Worm (Caenorhabditis elegans) whole organism, L1 larva: ENCODE data around the gene ador-1.

Source experiments
- C34B4.2 ChIP-seq: sonication (generic microtip); optimal IDR thresholded peaks from 2 replicates; lab custom pipeline; 2017; ENCODE audit warnings: mild to moderate bottlenecking, missing genetic modification characterization, missing compliant biosample characterization
- F16B12.6 ChIP-seq: fragments of 150-350 bp; optimal IDR thresholded peaks from 2 replicates; lab custom pipeline; 2014; ENCODE audit warnings: missing biosample characterization, missing genetic modification characterization
- Y116A8C.19 ChIP-seq: sonication (generic microtip); optimal IDR thresholded peaks from 2 replicates; lab custom pipeline; 2016; ENCODE audit warnings: missing compliant biosample characterization, missing genetic modification characterization, borderline replicate concordance
- aha-1 ChIP-seq: fragments of 150-350 bp; optimal IDR thresholded peaks from 2 replicates; lab custom pipeline; 2014; ENCODE audit warnings: missing biosample characterization, missing genetic modification characterization
- alr-1 ChIP-seq: fragments of 200-800 bp; sonication (Bioruptor generic); optimal IDR thresholded peaks from 2 replicates; lab custom pipeline; 2018; ENCODE audit warnings: borderline replicate concordance, mild to moderate bottlenecking, missing genetic modification characterization, missing compliant biosample characterization
- aly-2 ChIP-seq: fragments of 150-350 bp; optimal IDR thresholded peaks from 2 replicates; lab custom pipeline; 2014; ENCODE audit warnings: missing biosample characterization, missing genetic modification characterization
- ama-1 ChIP-seq: fragments of 150-350 bp; optimal IDR thresholded peaks from 2 replicates; lab custom pipeline; 2014
- blmp-1 ChIP-seq: fragments of 150-350 bp; optimal IDR thresholded peaks from 2 replicates; lab custom pipeline; 2014; ENCODE audit warnings: missing biosample characterization, missing genetic modification characterization
- ceh-63 ChIP-seq: fragments of 200-800 bp; sonication (Bioruptor generic); optimal IDR thresholded peaks from 2 replicates; lab custom pipeline; 2018; ENCODE audit warnings: mild to moderate bottlenecking, missing genetic modification characterization, missing compliant biosample characterization
- ceh-8 ChIP-seq: fragments of 200-800 bp; sonication (Bioruptor generic); optimal IDR thresholded peaks from 2 replicates; lab custom pipeline; 2018; ENCODE audit warnings: mild to moderate bottlenecking, missing genetic modification characterization, moderate library complexity, missing compliant biosample characterization
- ceh-88 ChIP-seq: fragments of 200-800 bp; sonication (Bioruptor generic); IDR thresholded peaks from 2 replicates; pipeline ENCODE4 v1.3.6; 2022; ENCODE audit warnings: missing genetic modification characterization, missing compliant biosample characterization
- ceh-90 ChIP-seq: sonication (generic microtip); optimal IDR thresholded peaks from 2 replicates; lab custom pipeline; 2016; ENCODE audit warnings: missing genetic modification characterization, missing compliant biosample characterization
- ces-1 ChIP-seq: fragments of 150-350 bp; optimal IDR thresholded peaks from 2 replicates; lab custom pipeline; 2014; ENCODE audit warnings: missing biosample characterization, missing genetic modification reagents, missing genetic modification characterization
- dpl-1 ChIP-seq, 3 experiments: fragments of 150-350 bp in 2 of 3; sonication (generic microtip) in 1 of 3; optimal IDR thresholded peaks; 2 replicates each; lab custom pipeline; 2014 to 2017; ENCODE audit warnings: missing biosample characterization in 3 of 3, missing genetic modification characterization in 3 of 3, missing genetic modification reagents in 3 of 3
- dsc-1 ChIP-seq: sonication (generic microtip); optimal IDR thresholded peaks from 2 replicates; lab custom pipeline; 2016; ENCODE audit warnings: mild to moderate bottlenecking, missing genetic modification characterization, missing compliant biosample characterization
- egl-13 ChIP-seq: sonication (generic microtip); optimal IDR thresholded peaks from 2 replicates; lab custom pipeline; 2016; ENCODE audit warnings: missing genotype, missing genetic modification reagents, missing genetic modification characterization, missing compliant biosample characterization
- elt-2 ChIP-seq: sonication (generic microtip); optimal IDR thresholded peaks from 2 replicates; lab custom pipeline; 2016; ENCODE audit warnings: missing genetic modification characterization, mild to moderate bottlenecking, inconsistent platforms, missing compliant biosample characterization, missing genetic modification reagents
- ets-5 ChIP-seq: fragments of 200-800 bp; sonication (Bioruptor generic); IDR thresholded peaks from 2 replicates; pipeline ENCODE4 v1.3.6; 2022; ENCODE audit warnings: missing genetic modification characterization, missing compliant biosample characterization
- fkh-10 ChIP-seq: sonication (generic microtip); optimal IDR thresholded peaks from 2 replicates; lab custom pipeline; 2017; ENCODE audit warnings: missing biosample characterization, missing genetic modification reagents, missing genetic modification characterization
- fos-1 ChIP-seq: fragments of 150-350 bp; optimal IDR thresholded peaks from 2 replicates; lab custom pipeline; 2014; ENCODE audit warnings: missing biosample characterization, missing genetic modification characterization
- grh-1 ChIP-seq: fragments of 200-800 bp; sonication (Bioruptor generic); IDR thresholded peaks from 2 replicates; pipeline ENCODE4 v1.3.6; 2022; ENCODE audit warnings: missing genetic modification reagents, missing genetic modification characterization, missing compliant biosample characterization
- hlh-4 ChIP-seq: sonication (generic microtip); optimal IDR thresholded peaks from 2 replicates; lab custom pipeline; 2016; ENCODE audit warnings: mild to moderate bottlenecking, missing genetic modification characterization, missing compliant biosample characterization
- hpl-2 ChIP-seq: fragments of 150-350 bp; optimal IDR thresholded peaks from 2 replicates; lab custom pipeline; 2014; ENCODE audit warnings: missing biosample characterization, missing genetic modification reagents, missing genetic modification characterization
- irx-1 ChIP-seq: sonication (generic microtip); optimal IDR thresholded peaks from 2 replicates; lab custom pipeline; 2016; ENCODE audit warnings: missing genetic modification characterization, missing compliant biosample characterization
- jun-1 ChIP-seq: fragments of 150-350 bp; optimal IDR thresholded peaks from 2 replicates; lab custom pipeline; 2014; ENCODE audit warnings: missing biosample characterization, missing genetic modification reagents, missing genetic modification characterization
- lin-13 ChIP-seq: fragments of 150-350 bp; optimal IDR thresholded peaks from 2 replicates; lab custom pipeline; 2014; ENCODE audit warnings: missing biosample characterization, missing genetic modification reagents, missing genetic modification characterization
- lin-14 ChIP-seq: fragments of 200-800 bp; sonication (Bioruptor generic); optimal IDR thresholded peaks from 2 replicates; lab custom pipeline; 2018; ENCODE audit warnings: mild to moderate bottlenecking, missing genetic modification characterization, moderate library complexity, missing compliant biosample characterization
- lin-15B ChIP-seq: fragments of 150-350 bp; sonication (generic microtip); optimal IDR thresholded peaks from 3 replicates; lab custom pipeline; 2014; ENCODE audit warnings: missing biosample characterization, missing genetic modification characterization
- lin-35 ChIP-seq, 2 experiments: fragments of 150-350 bp; optimal IDR thresholded peaks; 2 replicates each; lab custom pipeline; 2014; ENCODE audit warnings: missing biosample characterization in 2 of 2, missing genetic modification characterization in 2 of 2, missing genetic modification reagents in 2 of 2
- lin-39 ChIP-seq: fragments of 150-350 bp; optimal IDR thresholded peaks from 2 replicates; lab custom pipeline; 2014; ENCODE audit warnings: missing biosample characterization, missing genetic modification reagents, missing genetic modification characterization
- lir-3 ChIP-seq: sonication (generic microtip); optimal IDR thresholded peaks from 2 replicates; lab custom pipeline; 2016; ENCODE audit warnings: mild to moderate bottlenecking, missing genetic modification characterization, moderate library complexity, missing compliant biosample characterization; ENCODE audit not compliant: poor library complexity
- lsy-2 ChIP-seq, 2 experiments: fragments of 150-350 bp; optimal IDR thresholded peaks; 2 replicates each; lab custom pipeline; 2014; ENCODE audit warnings: missing biosample characterization in 2 of 2, missing genetic modification characterization in 2 of 2
- mab-9 ChIP-seq: fragments of 200-800 bp; sonication (Bioruptor generic); IDR thresholded peaks from 2 replicates; pipeline ENCODE4 v1.3.6; 2022; ENCODE audit warnings: missing genetic modification reagents, missing genetic modification characterization, missing compliant biosample characterization
- nhr-11 ChIP-seq: fragments of 150-350 bp; optimal IDR thresholded peaks from 2 replicates; lab custom pipeline; 2014; ENCODE audit warnings: missing biosample characterization, missing genetic modification characterization
- nhr-19 ChIP-seq: fragments of 200-800 bp; sonication (Bioruptor generic); conservative IDR thresholded peaks from 2 replicates; pipeline ENCODE4 v1.3.6; 2022; ENCODE audit warnings: missing genetic modification characterization, missing compliant biosample characterization
- nhr-20 ChIP-seq: sonication (generic microtip); optimal IDR thresholded peaks from 2 replicates; lab custom pipeline; 2016; ENCODE audit warnings: mild to moderate bottlenecking, missing genetic modification characterization, missing compliant biosample characterization
- nhr-28 ChIP-seq: fragments of 150-350 bp; optimal IDR thresholded peaks from 2 replicates; lab custom pipeline; 2014; ENCODE audit warnings: missing biosample characterization, missing genetic modification characterization
- nhr-47 ChIP-seq: sonication (generic microtip); optimal IDR thresholded peaks from 2 replicates; lab custom pipeline; 2016; ENCODE audit warnings: mild to moderate bottlenecking, missing genetic modification characterization, moderate library complexity, missing compliant biosample characterization
- nhr-71 ChIP-seq: sonication (generic microtip); optimal IDR thresholded peaks from 2 replicates; lab custom pipeline; 2016; ENCODE audit warnings: mild to moderate bottlenecking, missing genetic modification characterization, moderate library complexity, missing compliant biosample characterization
- nhr-77 ChIP-seq: fragments of 150-350 bp; optimal IDR thresholded peaks from 2 replicates; lab custom pipeline; 2014; ENCODE audit warnings: missing biosample characterization, missing genetic modification characterization
- nhr-84 ChIP-seq: sonication (generic microtip); optimal IDR thresholded peaks from 2 replicates; lab custom pipeline; 2017; ENCODE audit warnings: missing biosample characterization, missing genetic modification characterization
- nhr-85 ChIP-seq: sonication (generic microtip); peaks from one replicate; lab custom pipeline; 2016; ENCODE audit warnings: missing genetic modification characterization, inconsistent platforms, missing compliant biosample characterization
- pag-3 ChIP-seq: sonication (generic microtip); optimal IDR thresholded peaks from 2 replicates; lab custom pipeline; 2017; ENCODE audit warnings: missing genetic modification characterization, mild to moderate bottlenecking, missing compliant biosample characterization, antibody characterized with exemption, borderline replicate concordance; ENCODE audit not compliant: insufficient read depth
- rnt-1 ChIP-seq: sonication (generic microtip); optimal IDR thresholded peaks from 2 replicates; lab custom pipeline; 2016; ENCODE audit warnings: mild to moderate bottlenecking, missing genetic modification characterization, moderate library complexity, missing compliant biosample characterization
- skn-1 ChIP-seq: fragments of 150-350 bp; optimal IDR thresholded peaks from 2 replicates; lab custom pipeline; 2014; ENCODE audit warnings: missing biosample characterization, missing genetic modification characterization
- sup-37 ChIP-seq: fragments of 200-800 bp; sonication (Bioruptor generic); optimal IDR thresholded peaks from 2 replicates; lab custom pipeline; 2018; ENCODE audit warnings: mild to moderate bottlenecking, missing genetic modification characterization, missing compliant biosample characterization
- swsn-7 ChIP-seq: sonication (generic microtip); optimal IDR thresholded peaks from 2 replicates; lab custom pipeline; 2016; ENCODE audit warnings: missing genetic modification characterization, missing compliant biosample characterization
- tbx-2 ChIP-seq: sonication (generic microtip); optimal IDR thresholded peaks from 2 replicates; lab custom pipeline; 2016; ENCODE audit warnings: missing genetic modification characterization, missing compliant biosample characterization
- unc-130 ChIP-seq: fragments of 150-350 bp; optimal IDR thresholded peaks from 2 replicates; lab custom pipeline; 2017; ENCODE audit warnings: missing biosample characterization, missing genetic modification characterization, inconsistent platforms
- unc-98 ChIP-seq: fragments of 200-800 bp; sonication (Bioruptor generic); IDR thresholded peaks from 2 replicates; pipeline ENCODE4 v1.3.6; 2022; ENCODE audit warnings: missing genetic modification characterization, missing compliant biosample characterization
- vab-15 ChIP-seq: sonication (generic microtip); optimal IDR thresholded peaks from 2 replicates; lab custom pipeline; 2017; ENCODE audit warnings: missing genotype, mild to moderate bottlenecking, missing genetic modification characterization, missing compliant biosample characterization
- ztf-4 ChIP-seq: fragments of 150-350 bp; optimal IDR thresholded peaks from 2 replicates; lab custom pipeline; 2014; ENCODE audit warnings: missing biosample characterization, missing genetic modification characterization

ador-1 gene

DNA sequence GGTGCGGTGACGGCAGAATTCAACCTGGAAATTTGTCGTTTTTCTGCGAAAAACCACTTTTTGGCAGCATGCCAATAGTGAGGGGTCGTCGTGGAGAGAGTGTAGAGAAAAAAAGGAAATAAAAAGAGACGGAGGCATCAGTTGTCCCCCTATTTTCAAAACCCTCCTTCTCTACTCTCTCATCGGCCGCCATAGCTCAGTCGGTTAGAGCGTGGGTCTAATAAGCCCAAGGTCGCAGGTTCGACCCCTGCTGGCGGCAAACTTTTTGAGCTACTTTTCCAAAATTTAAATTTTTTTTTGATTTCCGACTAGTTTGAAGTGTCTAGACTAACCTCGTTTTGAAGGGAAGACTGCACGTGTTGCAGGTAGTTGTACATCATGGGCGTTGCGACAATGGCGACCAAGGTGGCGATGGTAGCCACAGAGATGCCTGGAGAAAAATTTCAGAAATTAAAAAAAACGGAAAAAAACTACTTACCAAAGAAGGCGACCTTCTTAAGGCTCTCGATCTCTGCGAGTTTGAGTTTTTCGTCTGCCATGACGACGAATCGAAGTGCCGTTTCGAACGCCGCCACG is 8.0 kb downstream of the ador-1 start, which contains the start of gene col-85 (continued):
- TF ChIP-seq hpl-2 (GFP tag; lab: Kevin White, UChicago) (peak; percentile 5), elt-2 (tag; lab: Kevin White, UChicago) (peak; percentile 23), lin-13 (GFP tag; lab: Kevin White, UChicago) (peak; percentile 54), irx-1 (tag; lab: Kevin White, UChicago) (peak; percentile 57), vab-15 (tag; lab: Kevin White, UChicago) (peak; percentile 63), nhr-47 (peak; percentile 82), jun-1 (tag; lab: Kevin White, UChicago) (peak; percentile 37), lir-3 (tag; lab: Kevin White, UChicago) (peak; percentile 44), blmp-1 (tag; lab: Kevin White, UChicago) (no peak), nhr-20 (tag; lab: Kevin White, UChicago) (peak; percentile 70), ama-1 (no peak), fkh-10 (GFP tag; lab: Kevin White, UChicago) (peak; percentile 51), alr-1 (tag; lab: Kevin White, UChicago) (no peak), lin-39 (tag; lab: Kevin White, UChicago) (no peak), F16B12.6 (tag; lab: Kevin White, UChicago) (peak; percentile 19), nhr-84 (no peak), C34B4.2 (no peak), aly-2 (tag; lab: Kevin White, UChicago) (peak; percentile 49), dpl-1 (GFP tag; optimal IDR thresholded peaks at IDR 0.05; lab: Kevin White, UChicago) (peak; percentile 44 to 66 (median 54)), nhr-19 (GFP tag; lab: Robert Waterston, UW) (peak; percentile 76), sup-37 (GFP tag; lab: Kevin White, UChicago) (no peak), unc-130 (tag; lab: Kevin White, UChicago) (peak; percentile 12), mab-9 (GFP tag; lab: Robert Waterston, UW) (0 out of 2 replicates have a peak, but pooled peaks have one; percentile 41), ceh-63 (GFP tag; lab: Kevin White, UChicago) (no peak), ets-5 (GFP tag; lab: Robert Waterston, UW) (no peak), ceh-88 (GFP tag; lab: Robert Waterston, UW) (no peak), ceh-90 (tag; lab: Kevin White, UChicago) (no peak), nhr-71 (tag; lab: Kevin White, UChicago) (peak; percentile 78), Y116A8C.19 (tag; lab: Kevin White, UChicago) (no peak), nhr-85 (tag; lab: Kevin White, UChicago) (peak; percentile 72), fos-1 (tag; lab: Kevin White, UChicago) (peak; percentile 69), unc-98 (peak; percentile 60; the same call in 1 of the 2 replicates), ceh-8 (no peak), nhr-11 (tag; lab: Kevin White, UChicago) (no peak), nhr-28 (tag; lab: Kevin White, UChicago) (no peak), nhr-77 (tag; lab: Kevin White, UChicago) (peak; percentile 70), lin-35 (GFP tag; optimal IDR thresholded peaks at IDR 0.05; lab: Kevin White, UChicago) (peak; percentile 71 to 77), dsc-1 (peak; percentile 75), ces-1 (no peak), lsy-2 (tag; optimal IDR thresholded peaks at IDR 0.05; lab: Kevin White, UChicago) (peak; percentile 57 to 68), hlh-4 (no peak), skn-1 (tag; lab: Kevin White, UChicago) (peak; percentile 53), swsn-7 (tag; lab: Kevin White, UChicago) (peak; percentile 73), lin-15B (tag; lab: Kevin White, UChicago) (peak; percentile 16), grh-1 (GFP tag; lab: Robert Waterston, UW) (peak; percentile 43; the same call in 1 of the 2 replicates), tbx-2 (tag; lab: Kevin White, UChicago) (peak; percentile 62), egl-13 (tag; lab: Kevin White, UChicago) (no peak), aha-1 (tag; lab: Kevin White, UChicago) (no peak), rnt-1 (tag; lab: Kevin White, UChicago) (peak; percentile 68), pag-3 (no peak), lin-14 (GFP tag; lab: Kevin White, UChicago) (peak; percentile 74), ztf-4 (tag; lab: Kevin White, UChicago) (no peak)
